Fruit fly (Drosophila melanogaster) S2 (cell line): Measurements from ENCODE around the gene Sfp65A.

Experiments
- CG8478 ChIP-seq: fragments of >200 bp; optimal IDR thresholded peaks from 2 replicates; lab custom pipeline; 2018
- CTCF ChIP-seq, 2 experiments: fragments of >200 bp; optimal IDR thresholded peaks; 2 replicates each; lab custom pipeline; 2018

Gene Sfp65A

dm6 chr3L:6392443-6392842, 42.4 kb downstream of the Sfp65A start:
- no peak for TF ChIP-seq CG8478 (lab: Kevin White, UChicago)
- TF ChIP-seq CTCF (optimal IDR thresholded peaks at IDR 0.05; lab: Kevin White, UChicago), result no peak

- no peak for TF ChIP-seq CTCF (optimal IDR thresholded peaks at IDR 0.05; lab: Kevin White, UChicago)
- no peak for TF ChIP-seq CG8478 (lab: Kevin White, UChicago)
These were observed 45.8 kb downstream of the Sfp65A start for dm6 chr3L:6395907-6396306.

- TF ChIP-seq CG8478 (lab: Kevin White, UChicago) (no peak), CTCF (optimal IDR thresholded peaks at IDR 0.05; lab: Kevin White, UChicago) (no peak)
These were observed 47.8 kb downstream of the Sfp65A start for dm6 chr3L:6397835-6398234.

- TF ChIP-seq CG8478 (lab: Kevin White, UChicago) (no peak), CTCF (optimal IDR thresholded peaks at IDR 0.05; lab: Kevin White, UChicago) (no peak)
These were observed 50.1 kb downstream of the Sfp65A start, which contains the start of gene CG42747 for dm6 chr3L:6400062-6400750. Gene CG42747, plus strand, starts transcription at chr3L:6400590.
